Fruit fly (Drosophila melanogaster) whole organism, embryonic: ENCODE results near the gene Tfb4.

Experiments
- Bteb2 ChIP-seq: fragments of 200-800 bp; sonication (Bioruptor generic); optimal IDR thresholded peaks from 2 replicates; lab custom pipeline; 2016; ENCODE audit warnings: missing biosample characterization, missing genetic modification characterization
- CG10267 ChIP-seq: fragments of 200-800 bp; sonication (Bioruptor generic); optimal IDR thresholded peaks from 2 replicates; lab custom pipeline; 2018; ENCODE audit warnings: missing biosample characterization, mild to moderate bottlenecking, missing genetic modification characterization, moderate library complexity
- CG10366 ChIP-seq: fragments of 200-800 bp; sonication (Bioruptor generic); IDR thresholded peaks from 2 replicates; pipeline ENCODE4 v1.3.6; 2022; ENCODE audit warnings: missing biosample characterization, missing genetic modification characterization
- CG10462 ChIP-seq: fragments of 200-800 bp; sonication (Bioruptor generic); optimal IDR thresholded peaks from 2 replicates; lab custom pipeline; 2016; ENCODE audit warnings: missing biosample characterization, missing genetic modification characterization
- CG11247 ChIP-seq: fragments of 200-800 bp; sonication (Bioruptor generic); IDR thresholded peaks from 2 replicates; pipeline ENCODE4 v1.3.6; 2022; ENCODE audit warnings: missing biosample characterization, missing genetic modification characterization
- CG12659 ChIP-seq: fragments of 200-800 bp; sonication (Bioruptor generic); optimal IDR thresholded peaks from 3 replicates; lab custom pipeline; 2017; ENCODE audit warnings: mild to moderate bottlenecking, missing biosample characterization, missing genetic modification reagents, missing genetic modification characterization
- CG12769 ChIP-seq: fragments of 200-800 bp; sonication (Bioruptor generic); optimal IDR thresholded peaks from 2 replicates; lab custom pipeline; 2019; ENCODE audit warnings: missing biosample characterization, mild to moderate bottlenecking, missing genetic modification characterization, moderate library complexity
- CG14441 ChIP-seq: fragments of 200-800 bp; sonication (Bioruptor generic); IDR thresholded peaks from 2 replicates; pipeline ENCODE4 v1.3.6; 2022; ENCODE audit warnings: missing biosample characterization, missing genetic modification characterization
- CG14667 ChIP-seq: fragments of 200-800 bp; sonication (Bioruptor generic); IDR thresholded peaks from 2 replicates; pipeline ENCODE4 v1.3.6; 2022; ENCODE audit warnings: missing biosample characterization, missing genetic modification characterization
- CG15479 ChIP-seq: fragments of 200-800 bp; sonication (Bioruptor generic); optimal IDR thresholded peaks from 3 replicates; lab custom pipeline; 2019; ENCODE audit warnings: missing biosample characterization, mild to moderate bottlenecking, missing genetic modification characterization, moderate library complexity
- CG15514 ChIP-seq: fragments of 200-800 bp; sonication (Bioruptor generic); optimal IDR thresholded peaks from 3 replicates; lab custom pipeline; 2017; ENCODE audit warnings: missing biosample characterization, missing genetic modification characterization, mild to moderate bottlenecking, moderate library complexity, missing genetic modification reagents
- CG1602 ChIP-seq: fragments of 200-800 bp; sonication (Bioruptor generic); optimal IDR thresholded peaks from 3 replicates; lab custom pipeline; 2016; ENCODE audit warnings: missing biosample characterization, missing genetic modification characterization
- CG17328 ChIP-seq: fragments of 200-800 bp; sonication (Bioruptor generic); IDR thresholded peaks from 2 replicates; pipeline ENCODE4 v1.3.6; 2022; ENCODE audit warnings: missing biosample characterization, missing genetic modification characterization
- CG2129 ChIP-seq: fragments of 200-800 bp; sonication (Bioruptor generic); IDR thresholded peaks from 2 replicates; pipeline ENCODE4 v1.3.6; 2022; ENCODE audit warnings: missing biosample characterization, missing genetic modification characterization; ENCODE audit not compliant: partially characterized antibody
- CG2712 ChIP-seq: fragments of 200-800 bp; optimal IDR thresholded peaks from 3 replicates; lab custom pipeline; 2019; ENCODE audit warnings: missing biosample characterization, mild to moderate bottlenecking, missing genetic modification characterization, moderate library complexity
- CG30020 ChIP-seq: fragments of 200-800 bp; optimal IDR thresholded peaks from 2 replicates; lab custom pipeline; 2019; ENCODE audit warnings: missing biosample characterization, mild to moderate bottlenecking, missing genetic modification characterization, moderate library complexity
- CG4820 ChIP-seq: fragments of 200-800 bp; sonication (Bioruptor generic); optimal IDR thresholded peaks from 3 replicates; lab custom pipeline; 2016; ENCODE audit warnings: missing biosample characterization, missing genetic modification characterization
- CG6654 ChIP-seq: fragments of 200-800 bp; sonication (Bioruptor generic); optimal IDR thresholded peaks from 2 replicates; lab custom pipeline; 2017; ENCODE audit warnings: missing biosample characterization, mild to moderate bottlenecking, missing genetic modification characterization
- CG7271 ChIP-seq: fragments of 200-800 bp; sonication (Bioruptor generic); optimal IDR thresholded peaks from 2 replicates; lab custom pipeline; 2018; ENCODE audit warnings: missing biosample characterization, mild to moderate bottlenecking, missing genetic modification characterization, moderate library complexity
- CG7786 ChIP-seq: fragments of 200-800 bp; sonication (Bioruptor generic); optimal IDR thresholded peaks from 2 replicates; lab custom pipeline; 2016; ENCODE audit warnings: missing biosample characterization, missing genetic modification characterization
- CG7987 ChIP-seq: fragments of 200-800 bp; sonication (Bioruptor generic); optimal IDR thresholded peaks from 2 replicates; lab custom pipeline; 2018; ENCODE audit warnings: missing biosample characterization, mild to moderate bottlenecking, missing genetic modification characterization, moderate library complexity
- CG8290 ChIP-seq, 3 experiments: fragments of 200-800 bp; sonication (Bioruptor generic); optimal IDR thresholded peaks; 2 replicates each; lab custom pipeline; 2016 to 2019; ENCODE audit warnings: missing biosample characterization in 3 of 3, missing genetic modification characterization in 3 of 3, mild to moderate bottlenecking in 2 of 3, moderate library complexity in 1 of 3
- CG8765 ChIP-seq: fragments of 200-800 bp; sonication (Bioruptor generic); IDR thresholded peaks from 2 replicates; pipeline ENCODE4 v1.3.6; 2022; ENCODE audit warnings: missing biosample characterization, missing genetic modification characterization
- CG9609 ChIP-seq: fragments of 200-800 bp; sonication (Bioruptor generic); optimal IDR thresholded peaks from 3 replicates; lab custom pipeline; 2016; ENCODE audit warnings: missing biosample characterization, missing genetic modification characterization
- CHES-1-like ChIP-seq: fragments of 200-800 bp; sonication (Bioruptor generic); optimal IDR thresholded peaks from 2 replicates; lab custom pipeline; 2016; ENCODE audit warnings: missing biosample characterization, missing genetic modification characterization
- Chrac-16 ChIP-seq: fragments of 200-800 bp; sonication (Bioruptor generic); optimal IDR thresholded peaks from 3 replicates; lab custom pipeline; 2016; ENCODE audit warnings: missing biosample characterization, missing genetic modification characterization
- Dip3 ChIP-seq: fragments of 200-800 bp; sonication (Bioruptor generic); optimal IDR thresholded peaks from 3 replicates; lab custom pipeline; 2016; ENCODE audit warnings: missing biosample characterization, missing genetic modification characterization
- GATAe ChIP-seq: fragments of 200-800 bp; sonication (Bioruptor generic); conservative IDR thresholded peaks from 2 replicates; pipeline ENCODE4 v1.3.6; 2022; ENCODE audit warnings: missing biosample characterization, missing genetic modification characterization
- Gug ChIP-seq: fragments of 200-800 bp; sonication (Bioruptor generic); IDR thresholded peaks from 4 replicates; pipeline ENCODE4 v1.3.6; 2022; ENCODE audit warnings: missing biosample characterization, missing genetic modification characterization
- H2.0 ChIP-seq: fragments of 200-800 bp; sonication (Bioruptor generic); IDR thresholded peaks from 2 replicates; pipeline ENCODE4 v1.3.6; 2022; ENCODE audit warnings: missing biosample characterization, missing genetic modification characterization
- HmgZ ChIP-seq: fragments of 200-800 bp; sonication (Bioruptor generic); optimal IDR thresholded peaks from 2 replicates; lab custom pipeline; 2018; ENCODE audit warnings: missing biosample characterization, mild to moderate bottlenecking, missing genetic modification characterization
- Hr39 ChIP-seq: fragments of >200 bp; optimal IDR thresholded peaks from 2 replicates; lab custom pipeline; 2017
- MTF-1 ChIP-seq: fragments of 200-800 bp; sonication (Bioruptor generic); optimal IDR thresholded peaks from 2 replicates; lab custom pipeline; 2018; ENCODE audit warnings: missing biosample characterization, mild to moderate bottlenecking, missing genetic modification characterization, borderline replicate concordance
- Oaz ChIP-seq: fragments of 200-800 bp; sonication (Bioruptor generic); IDR thresholded peaks from 2 replicates; pipeline ENCODE4 v1.3.6; 2022; ENCODE audit warnings: missing biosample characterization, missing genetic modification characterization
- Ptx1 ChIP-seq: fragments of 200-800 bp; sonication (Bioruptor generic); IDR thresholded peaks from 2 replicates; pipeline ENCODE4 v1.3.6; 2022; ENCODE audit warnings: missing biosample characterization, missing genetic modification characterization
- Sin3A ChIP-seq: fragments of >200 bp; optimal IDR thresholded peaks from 2 replicates; lab custom pipeline; 2018
- Xbp1 ChIP-seq: fragments of 200-800 bp; sonication (Bioruptor generic); optimal IDR thresholded peaks from 3 replicates; lab custom pipeline; 2016; ENCODE audit warnings: missing biosample characterization, mild to moderate bottlenecking, missing genetic modification characterization
- ab ChIP-seq: fragments of 200-800 bp; sonication (Bioruptor generic); optimal IDR thresholded peaks from 2 replicates; lab custom pipeline; 2016; ENCODE audit warnings: missing biosample characterization, missing genetic modification characterization
- bsh ChIP-seq, 2 experiments: fragments of 200-800 bp; sonication (Bioruptor generic); optimal IDR thresholded peaks; 2 replicates each; lab custom pipeline; 2017 to 2018; ENCODE audit warnings: mild to moderate bottlenecking in 2 of 2, missing biosample characterization in 2 of 2, missing genetic modification characterization in 2 of 2, moderate library complexity in 1 of 2
- chif ChIP-seq, 2 experiments: fragments of 200-800 bp; sonication (Bioruptor generic); optimal IDR thresholded peaks; 3 replicates each; lab custom pipeline; 2016; ENCODE audit warnings: missing biosample characterization in 2 of 2, missing genetic modification characterization in 2 of 2
- chn ChIP-seq: fragments of 200-800 bp; sonication (Bioruptor generic); optimal IDR thresholded peaks from 2 replicates; lab custom pipeline; 2016; ENCODE audit warnings: missing biosample characterization, missing genetic modification characterization
- en ChIP-seq: fragments of 200-800 bp; sonication (Bioruptor generic); optimal IDR thresholded peaks from 2 replicates; lab custom pipeline; 2016; ENCODE audit warnings: missing biosample characterization, missing genetic modification characterization
- grau ChIP-seq: fragments of 200-800 bp; optimal IDR thresholded peaks from 3 replicates; lab custom pipeline; 2019; ENCODE audit warnings: missing biosample characterization, mild to moderate bottlenecking, missing genetic modification characterization, moderate library complexity
- mld ChIP-seq: fragments of 200-800 bp; sonication (Bioruptor generic); IDR thresholded peaks from 3 replicates; pipeline ENCODE4 v1.3.6; 2022; ENCODE audit warnings: missing biosample characterization, missing genetic modification characterization; ENCODE audit not compliant: partially characterized antibody
- repo ChIP-seq: fragments of 200-800 bp; sonication (Bioruptor generic); optimal IDR thresholded peaks from 2 replicates; lab custom pipeline; 2016; ENCODE audit warnings: missing biosample characterization, missing genetic modification characterization
- ro ChIP-seq: fragments of 200-800 bp; sonication (Bioruptor generic); IDR thresholded peaks from 2 replicates; pipeline ENCODE4 v1.3.6; 2022; ENCODE audit warnings: missing biosample characterization, missing genetic modification characterization
- sens ChIP-seq: fragments of 200-800 bp; sonication (Bioruptor generic); peaks from one replicate; lab custom pipeline; 2016; ENCODE audit warnings: missing biosample characterization, missing genetic modification characterization
- sima ChIP-seq: fragments of 200-800 bp; sonication (Bioruptor generic); optimal IDR thresholded peaks from 2 replicates; lab custom pipeline; 2016; ENCODE audit warnings: missing biosample characterization, missing genetic modification characterization
- slp2 ChIP-seq: fragments of 200-800 bp; sonication (Bioruptor generic); optimal IDR thresholded peaks from 2 replicates; lab custom pipeline; 2016; ENCODE audit warnings: missing biosample characterization, missing genetic modification characterization
- sr ChIP-seq: fragments of 200-800 bp; sonication (Bioruptor generic); IDR thresholded peaks from 3 replicates; pipeline ENCODE4 v1.3.6; 2022; ENCODE audit warnings: missing biosample characterization, missing genetic modification characterization
- zfh2 ChIP-seq: fragments of 200-800 bp; sonication (Bioruptor generic); optimal IDR thresholded peaks from 2 replicates; lab custom pipeline; 2016; ENCODE audit warnings: missing biosample characterization, missing genetic modification characterization

Gene Tfb4

dm6 chr2L:1169867-1170415 is 19.5 kb upstream of the Tfb4 start, which contains the start of the genes CG31922 and Plap (continued):
- TF ChIP-seq CG2712 (tag; lab: Kevin White, UChicago) (peak; percentile 78), CG1602 (GFP tag; lab: Kevin White, UChicago) (peak; percentile 62), CG15514 (GFP tag; lab: Kevin White, UChicago) (peak; percentile 83), CG6654 (GFP tag; lab: Kevin White, UChicago) (no peak), Dip3 (peak; percentile 78), CG12659 (GFP tag; lab: Kevin White, UChicago) (peak; percentile 82), CG7271 (no peak), CG30020 (tag; lab: Kevin White, UChicago) (peak; percentile 68), chn (GFP tag; lab: Kevin White, UChicago) (peak; percentile 72), CG9609 (GFP tag; lab: Kevin White, UChicago) (peak; percentile 27), ab (GFP tag; lab: Kevin White, UChicago) (peak; percentile 37), en (GFP tag; lab: Kevin White, UChicago) (no peak), Oaz (GFP tag; lab: Robert Waterston, UW) (0 out of 2 replicates have a peak, but pooled peaks have one; percentile 26), Hr39 (lab: Kevin White, UChicago) (no peak), HmgZ (peak; percentile 73), sima (GFP tag; lab: Kevin White, UChicago) (no peak), Xbp1 (GFP tag; lab: Kevin White, UChicago) (peak; percentile 73), Chrac-16 (peak; percentile 64), zfh2 (GFP tag; lab: Kevin White, UChicago) (peak; percentile 84), CG7987 (no peak), CG14667 (no peak), CG15479 (GFP tag; lab: Kevin White, UChicago) (no peak), CG10462 (peak; percentile 38), CG10267 (peak; percentile 98), ro (GFP tag; lab: Robert Waterston, UW) (no peak), CG8765 (GFP tag; lab: Robert Waterston, UW) (no peak), Bteb2 (peak; percentile 56), sens (GFP tag; lab: Kevin White, UChicago) (peak; percentile 92), slp2 (peak; percentile 45), repo (GFP tag; lab: Kevin White, UChicago) (peak; percentile 7), mld (GFP tag; lab: Robert Waterston, UW) (peak; percentile 82; the same call in 2 of the 3 replicates), chif (GFP tag; optimal IDR thresholded peaks at IDR 0.05; lab: Kevin White, UChicago) (peak; percentile 34 to 53), Gug (peak; percentile 64; the same call in 2 of the 4 replicates), sr (GFP tag; lab: Robert Waterston, UW) (no peak), CG10366 (GFP tag; lab: Robert Waterston, UW) (peak; percentile 38), CG14441 (GFP tag; lab: Robert Waterston, UW) (peak; percentile 50; the same call in 1 of the 2 replicates), H2.0 (GFP tag; lab: Robert Waterston, UW) (peak; percentile 48), CG11247 (GFP tag; lab: Robert Waterston, UW) (no peak), CG4820 (GFP tag; lab: Kevin White, UChicago) (peak; percentile 56), CHES-1-like (GFP tag; lab: Kevin White, UChicago) (peak; percentile 56), CG7786 (peak; percentile 67), Sin3A (lab: Kevin White, UChicago) (peak; percentile 74), CG12769 (tag; lab: Kevin White, UChicago) (no peak), MTF-1 (GFP tag; lab: Kevin White, UChicago) (no peak), grau (tag; lab: Kevin White, UChicago) (peak; percentile 76), CG2129 (GFP tag; lab: Robert Waterston, UW) (peak; percentile 91), CG8290 (GFP tag; optimal IDR thresholded peaks at IDR 0.05; lab: Kevin White, UChicago) (no peak), CG8290 (tag; optimal IDR thresholded peaks at IDR 0.05; lab: Kevin White, UChicago) (peak in 1 of 2 experiments; percentile 19), bsh (GFP tag; optimal IDR thresholded peaks at IDR 0.05; lab: Kevin White, UChicago) (peak in 1 of 2 experiments; percentile 48), CG17328 (GFP tag; lab: Robert Waterston, UW) (peak; percentile 17; the same call in 1 of the 2 replicates), GATAe (GFP tag; lab: Robert Waterston, UW) (peak; percentile 27; the same call in 1 of the 2 replicates), Ptx1 (GFP tag; lab: Robert Waterston, UW) (peak; percentile 61; the same call in 1 of the 2 replicates)
